Worm (Caenorhabditis elegans) whole organism, young adult: ENCODE data around the gene klp-7.
A peak's percentile ranks its signal among the peaks of the same experiment; 100 is the strongest.

ENCODE experiments used
- B0336.3 ChIP-seq: fragments of 200-800 bp; sonication (Bioruptor generic); IDR thresholded peaks from 2 replicates; pipeline ENCODE4 v1.3.6; 2022; ENCODE audit warnings: missing genetic modification characterization, missing compliant biosample characterization
- C06A6.2 ChIP-seq: fragments of 200-800 bp; sonication (Bioruptor generic); conservative IDR thresholded peaks from 2 replicates; pipeline ENCODE4 v1.3.6; 2022; ENCODE audit warnings: missing genetic modification characterization, missing compliant biosample characterization
- D2030.7 ChIP-seq: fragments of 200-800 bp; sonication (Bioruptor generic); IDR thresholded peaks from 2 replicates; pipeline ENCODE4 v1.3.6; 2022; ENCODE audit warnings: missing genetic modification reagents, missing genetic modification characterization, missing compliant biosample characterization
- F22D6.2 ChIP-seq: sonication (generic microtip); optimal IDR thresholded peaks from 2 replicates; lab custom pipeline; 2016; ENCODE audit warnings: mild to moderate bottlenecking, missing genetic modification characterization, missing compliant biosample characterization
- F57C9.4 ChIP-seq: sonication (generic microtip); optimal IDR thresholded peaks from 2 replicates; lab custom pipeline; 2017; ENCODE audit warnings: mild to moderate bottlenecking, missing genetic modification characterization, missing compliant biosample characterization
- K11D2.4 ChIP-seq: fragments of 200-800 bp; sonication (Bioruptor generic); IDR thresholded peaks from 2 replicates; pipeline ENCODE4 v1.3.6; 2022; ENCODE audit warnings: missing genetic modification reagents, missing genetic modification characterization, missing compliant biosample characterization
- Y79H2A.3 ChIP-seq: fragments of 200-800 bp; sonication (Bioruptor generic); conservative IDR thresholded peaks from 2 replicates; pipeline ENCODE4 v1.3.6; 2022; ENCODE audit warnings: missing genetic modification reagents, missing genetic modification characterization, missing compliant biosample characterization
- Y95B8A.8 ChIP-seq: fragments of 200-800 bp; sonication (Bioruptor generic); IDR thresholded peaks from 2 replicates; pipeline ENCODE4 v1.3.6; 2022; ENCODE audit warnings: missing genetic modification reagents, missing genetic modification characterization, missing compliant biosample characterization
- akir-1 ChIP-seq: fragments of 200-800 bp; sonication (Bioruptor generic); optimal IDR thresholded peaks from 2 replicates; lab custom pipeline; 2018; ENCODE audit warnings: mild to moderate bottlenecking, missing genetic modification characterization, moderate library complexity, missing compliant biosample characterization
- atf-7 ChIP-seq: sonication (generic microtip); optimal IDR thresholded peaks from 2 replicates; lab custom pipeline; 2017; ENCODE audit warnings: mild to moderate bottlenecking, missing genetic modification characterization, missing compliant biosample characterization
- attf-5 ChIP-seq: fragments of 200-800 bp; sonication (Bioruptor generic); optimal IDR thresholded peaks from 2 replicates; lab custom pipeline; 2018; ENCODE audit warnings: mild to moderate bottlenecking, missing genetic modification characterization, missing compliant biosample characterization
- cebp-1 ChIP-seq, 2 experiments: fragments of 200-800 bp in 1 of 2; sonication (Bioruptor generic) in 1 of 2; sonication (generic microtip) in 1 of 2; IDR thresholded peaks in 1 of 2; optimal IDR thresholded peaks in 1 of 2; 2 replicates each; pipeline versions ENCODE4 v1.3.6 to Lab custom; 2017 to 2022; ENCODE audit warnings: missing compliant biosample characterization in 2 of 2, missing genetic modification characterization in 2 of 2, mild to moderate bottlenecking in 1 of 2, missing genetic modification reagents in 1 of 2, moderate library complexity in 1 of 2
- dox-1 ChIP-seq: fragments of 200-800 bp; sonication (Bioruptor generic); IDR thresholded peaks from 2 replicates; pipeline ENCODE4 v1.3.6; 2022; ENCODE audit warnings: missing genetic modification reagents, missing genetic modification characterization, missing compliant biosample characterization
- efl-1 ChIP-seq: fragments of 150-350 bp; optimal IDR thresholded peaks from 2 replicates; lab custom pipeline; 2014; ENCODE audit warnings: missing biosample characterization, missing genetic modification reagents, missing genetic modification characterization
- egl-18 ChIP-seq: fragments of 200-800 bp; sonication (Bioruptor generic); IDR thresholded peaks from 2 replicates; pipeline ENCODE4 v1.3.6; 2022; ENCODE audit warnings: missing genetic modification reagents, missing genetic modification characterization, missing compliant biosample characterization
- egrh-3 ChIP-seq: fragments of 200-800 bp; sonication (Bioruptor generic); IDR thresholded peaks from 2 replicates; pipeline ENCODE4 v1.3.6; 2022; ENCODE audit warnings: missing genetic modification reagents, missing genetic modification characterization, missing compliant biosample characterization
- hmg-1.2 ChIP-seq: fragments of 200-800 bp; sonication (Bioruptor generic); IDR thresholded peaks from 2 replicates; pipeline ENCODE4 v1.3.6; 2022; ENCODE audit warnings: missing genetic modification reagents, missing genetic modification characterization, missing compliant biosample characterization
- hmg-20 ChIP-seq: fragments of 200-800 bp; sonication (Bioruptor generic); IDR thresholded peaks from 2 replicates; pipeline ENCODE4 v1.3.6; 2022; ENCODE audit warnings: missing genetic modification reagents, missing genetic modification characterization, missing compliant biosample characterization
- hsf-1 ChIP-seq: fragments of 200-800 bp; sonication (Bioruptor generic); IDR thresholded peaks from 2 replicates; pipeline ENCODE4 v1.3.6; 2022; ENCODE audit warnings: missing genetic modification reagents, missing genetic modification characterization, missing compliant biosample characterization
- let-526 ChIP-seq: fragments of 200-800 bp; sonication (Bioruptor generic); IDR thresholded peaks from 2 replicates; pipeline ENCODE4 v1.3.6; 2022; ENCODE audit warnings: missing genetic modification reagents, missing genetic modification characterization, missing compliant biosample characterization
- lin-40 ChIP-seq: sonication (generic microtip); optimal IDR thresholded peaks from 2 replicates; lab custom pipeline; 2016; ENCODE audit warnings: missing genetic modification characterization, mild to moderate bottlenecking, missing compliant biosample characterization, missing genotype, missing genetic modification reagents
- lin-54 ChIP-seq: fragments of 200-800 bp; sonication (Bioruptor generic); optimal IDR thresholded peaks from 2 replicates; lab custom pipeline; 2018; ENCODE audit warnings: mild to moderate bottlenecking, missing genetic modification characterization, missing compliant biosample characterization
- lsy-27 ChIP-seq: sonication (generic microtip); optimal IDR thresholded peaks from 2 replicates; lab custom pipeline; 2017; ENCODE audit warnings: missing genetic modification characterization, mild to moderate bottlenecking, missing compliant biosample characterization, antibody characterized with exemption, missing genotype, borderline replicate concordance; ENCODE audit not compliant: insufficient read depth
- madf-10 ChIP-seq: sonication (generic microtip); optimal IDR thresholded peaks from 2 replicates; lab custom pipeline; 2016; ENCODE audit warnings: mild to moderate bottlenecking, missing genetic modification characterization, missing compliant biosample characterization
- mel-28 ChIP-seq: sonication (generic microtip); optimal IDR thresholded peaks from 2 replicates; lab custom pipeline; 2016; ENCODE audit warnings: borderline replicate concordance, mild to moderate bottlenecking, missing genetic modification characterization, missing compliant biosample characterization
- nfya-2 ChIP-seq: fragments of 200-800 bp; sonication (Bioruptor generic); IDR thresholded peaks from 2 replicates; pipeline ENCODE4 v1.3.6; 2022; ENCODE audit warnings: missing genetic modification reagents, missing genetic modification characterization, missing compliant biosample characterization
- nhr-179 ChIP-seq: sonication (generic microtip); optimal IDR thresholded peaks from 2 replicates; lab custom pipeline; 2016; ENCODE audit warnings: mild to moderate bottlenecking, missing genetic modification characterization, missing compliant biosample characterization
- nhr-27 ChIP-seq: fragments of 200-800 bp; sonication (Bioruptor generic); optimal IDR thresholded peaks from 2 replicates; lab custom pipeline; 2018; ENCODE audit warnings: mild to moderate bottlenecking, missing genetic modification characterization, moderate library complexity, missing compliant biosample characterization
- pbrm-1 ChIP-seq: fragments of 200-800 bp; sonication (Bioruptor generic); IDR thresholded peaks from 2 replicates; pipeline ENCODE4 v1.3.6; 2022; ENCODE audit warnings: missing genetic modification reagents, missing genetic modification characterization, missing compliant biosample characterization
- rcor-1 ChIP-seq: fragments of 200-800 bp; sonication (Bioruptor generic); IDR thresholded peaks from 2 replicates; pipeline ENCODE4 v1.3.6; 2022; ENCODE audit warnings: missing genetic modification reagents, missing genetic modification characterization, missing compliant biosample characterization
- repo-1 ChIP-seq: sonication (generic microtip); optimal IDR thresholded peaks from 2 replicates; lab custom pipeline; 2017; ENCODE audit warnings: mild to moderate bottlenecking, missing genetic modification characterization, missing compliant biosample characterization
- snpc-1.1 ChIP-seq: sonication (generic microtip); optimal IDR thresholded peaks from 2 replicates; lab custom pipeline; 2017; ENCODE audit warnings: missing genetic modification characterization, mild to moderate bottlenecking, missing compliant biosample characterization, antibody characterized with exemption, moderate library complexity, missing genotype, missing genetic modification reagents; ENCODE audit not compliant: insufficient read depth
- snpc-1.3 ChIP-seq: sonication (generic microtip); optimal IDR thresholded peaks from 2 replicates; lab custom pipeline; 2017; ENCODE audit warnings: missing genetic modification characterization, mild to moderate bottlenecking, missing compliant biosample characterization, antibody characterized with exemption, moderate library complexity, missing genotype, missing genetic modification reagents; ENCODE audit not compliant: insufficient read depth
- snpc-3.4 ChIP-seq: sonication (generic microtip); optimal IDR thresholded peaks from 2 replicates; lab custom pipeline; 2017; ENCODE audit warnings: missing genetic modification characterization, mild to moderate bottlenecking, missing compliant biosample characterization, antibody characterized with exemption, moderate library complexity, missing genotype, missing genetic modification reagents
- snpc-4 ChIP-seq, 5 experiments: fragments of 150-350 bp in 1 of 5; sonication (generic microtip) in 4 of 5; optimal IDR thresholded peaks; 2 replicates each; lab custom pipeline; 2014 to 2018; ENCODE audit warnings: missing genetic modification characterization in 5 of 5, missing biosample characterization in 3 of 5, antibody characterized with exemption in 2 of 5, mild to moderate bottlenecking in 2 of 5, missing compliant biosample characterization in 2 of 5, missing genotype in 2 of 5, moderate library complexity in 2 of 5, missing genetic modification reagents in 1 of 5
- somi-1 ChIP-seq: fragments of 200-800 bp; sonication (Bioruptor generic); optimal IDR thresholded peaks from 2 replicates; lab custom pipeline; 2018; ENCODE audit warnings: mild to moderate bottlenecking, missing genetic modification characterization, missing compliant biosample characterization
- xnd-1 ChIP-seq: sonication (generic microtip); optimal IDR thresholded peaks from 2 replicates; lab custom pipeline; 2016; ENCODE audit warnings: missing genotype, missing genetic modification reagents, missing genetic modification characterization, missing compliant biosample characterization
- zim-3 ChIP-seq: sonication (generic microtip); optimal IDR thresholded peaks from 2 replicates; lab custom pipeline; 2017; ENCODE audit warnings: mild to moderate bottlenecking, missing genetic modification characterization, moderate library complexity, missing compliant biosample characterization
- ztf-18 ChIP-seq: sonication (generic microtip); optimal IDR thresholded peaks from 2 replicates; lab custom pipeline; 2016; ENCODE audit warnings: missing genotype, mild to moderate bottlenecking, missing genetic modification characterization, missing compliant biosample characterization
- ztf-28 ChIP-seq: fragments of 200-800 bp; sonication (Bioruptor generic); IDR thresholded peaks from 2 replicates; pipeline ENCODE4 v1.3.6; 2022; ENCODE audit warnings: missing genetic modification reagents, missing genetic modification characterization, missing compliant biosample characterization
- ztf-6 ChIP-seq: fragments of 200-800 bp; sonication (Bioruptor generic); IDR thresholded peaks from 2 replicates; pipeline ENCODE4 v1.3.6; 2022; ENCODE audit warnings: missing genetic modification reagents, missing genetic modification characterization, missing compliant biosample characterization

Gene klp-7

DNA sequence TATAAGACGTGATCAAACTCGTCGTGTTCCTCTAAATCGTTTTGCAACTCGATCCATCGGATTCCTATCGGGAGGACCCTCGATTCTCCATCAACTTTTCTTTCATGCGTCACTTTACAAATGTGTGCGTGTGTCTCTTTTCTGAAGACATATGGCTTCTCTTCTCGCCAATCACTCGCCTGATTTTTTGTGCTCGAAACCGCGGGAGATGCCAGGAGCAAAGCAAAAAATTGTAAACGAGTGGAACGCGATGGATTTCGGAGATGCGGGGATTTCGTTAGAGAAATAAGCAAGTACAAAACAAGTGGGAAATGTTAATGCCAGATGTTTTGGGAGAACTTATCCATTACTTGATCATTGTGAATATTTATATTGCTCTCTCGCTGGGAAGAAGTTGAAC lies 18.5 kb downstream of the klp-7 start:
- TF ChIP-seq attf-5: no peak
- no peak for TF ChIP-seq B0336.3
- no peak for TF ChIP-seq hmg-20 (GFP tag; lab: Robert Waterston, UW)
- TF ChIP-seq egrh-3 (GFP tag; lab: Robert Waterston, UW): no peak
- no peak for TF ChIP-seq D2030.7 (GFP tag; lab: Robert Waterston, UW)
- no peak for TF ChIP-seq lsy-27 (tag; lab: Kevin White, UChicago)
- TF ChIP-seq nhr-27: no peak
- TF ChIP-seq nfya-2 (GFP tag; lab: Robert Waterston, UW): no peak
- TF ChIP-seq snpc-4 (GFP tag; optimal IDR thresholded peaks at IDR 0.05; lab: Kevin White, UChicago): no peak
- TF ChIP-seq snpc-4 (tag; optimal IDR thresholded peaks at IDR 0.05; lab: Kevin White, UChicago): no peak
- no peak for TF ChIP-seq Y95B8A.8
- TF ChIP-seq egl-18 (GFP tag; lab: Robert Waterston, UW): no peak
- TF ChIP-seq ztf-28 (GFP tag; lab: Robert Waterston, UW): no peak
- TF ChIP-seq somi-1: no peak
- no peak for TF ChIP-seq F22D6.2 (tag; lab: Kevin White, UChicago)

DNA sequence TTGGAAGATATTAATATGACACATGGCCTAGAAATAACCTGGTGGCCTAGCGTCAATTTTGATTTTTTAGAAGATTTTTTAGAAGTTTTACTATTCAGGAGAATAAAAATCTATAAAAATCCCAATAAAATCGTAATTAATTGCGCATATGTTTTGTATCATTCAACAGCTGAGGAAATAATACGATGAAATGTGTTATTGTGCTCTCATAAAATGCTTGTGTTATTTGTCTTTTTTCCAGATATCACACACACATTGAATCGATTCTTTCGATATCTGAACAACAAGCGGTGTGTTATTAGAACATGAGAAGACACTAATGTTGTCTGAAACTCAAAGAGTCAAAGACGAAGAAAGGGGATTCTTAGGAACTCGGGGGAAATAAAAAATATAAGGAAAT lies 19.4 kb downstream of the klp-7 start:
- TF ChIP-seq snpc-3.4 (tag; lab: Kevin White, UChicago): no peak
- no peak for TF ChIP-seq efl-1 (GFP tag; lab: Kevin White, UChicago)
- no peak for TF ChIP-seq hsf-1 (GFP tag; lab: Robert Waterston, UW)

DNA sequence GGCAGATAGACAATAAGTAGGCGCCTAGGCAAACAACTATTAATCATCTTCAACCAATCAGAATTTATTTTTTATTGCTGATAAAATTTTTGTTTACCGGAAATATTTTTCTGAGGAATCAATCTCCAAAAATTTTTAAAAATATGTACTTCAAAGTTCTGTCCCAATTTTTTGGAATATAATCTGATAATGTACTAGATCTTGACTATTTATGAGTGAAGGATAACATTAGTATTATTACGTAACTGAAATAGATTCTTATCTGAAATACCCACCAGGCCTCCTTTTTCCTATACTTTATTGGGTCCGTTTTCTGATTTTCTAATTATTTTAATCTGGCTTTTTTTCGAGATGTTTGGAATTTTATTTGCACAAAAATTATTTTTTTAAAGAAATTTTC lies 25.8 kb downstream of the klp-7 start:
- TF ChIP-seq ztf-18 (no peak), hmg-20 (GFP tag; lab: Robert Waterston, UW) (no peak), lin-54 (GFP tag; lab: Kevin White, UChicago) (no peak), hsf-1 (GFP tag; lab: Robert Waterston, UW) (no peak), snpc-1.1 (tag; lab: Kevin White, UChicago) (no peak), pbrm-1 (GFP tag; lab: Robert Waterston, UW) (no peak), rcor-1 (GFP tag; lab: Robert Waterston, UW) (no peak), ztf-6 (no peak), ztf-28 (GFP tag; lab: Robert Waterston, UW) (no peak), repo-1 (tag; lab: Kevin White, UChicago) (no peak), zim-3 (tag; lab: Kevin White, UChicago) (no peak), lin-40 (no peak), lsy-27 (tag; lab: Kevin White, UChicago) (no peak)
- TF ChIP-seq, all 124 proteins: peak for 0

DNA sequence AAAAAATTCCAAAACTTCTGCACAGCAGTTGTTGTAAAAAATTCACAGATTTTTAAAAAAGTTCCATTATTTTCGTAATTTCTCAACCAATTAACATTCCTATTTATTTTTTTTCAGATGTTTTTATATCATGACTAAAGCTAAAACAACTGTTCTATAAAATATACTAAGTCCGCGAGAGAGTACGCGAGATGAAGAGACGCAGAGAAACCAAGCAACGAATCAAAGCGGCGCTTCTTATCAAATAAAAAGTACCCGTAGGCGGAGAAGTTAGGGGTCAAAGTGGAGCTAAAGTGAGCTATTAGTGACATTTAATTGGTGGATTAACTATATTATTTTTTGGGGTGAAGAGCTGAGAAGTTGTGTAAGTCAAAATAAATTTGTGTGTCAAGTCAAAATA lies 26.9 kb downstream of the klp-7 start, which contains the start of gene sbsp-1:
sbsp-1 (plus strand) TSS at position 301 of the 400 bp plus-strand sequence.
- TF ChIP-seq dox-1 (GFP tag; lab: Robert Waterston, UW) (no peak), hmg-1.2 (peak; percentile 87)

DNA sequence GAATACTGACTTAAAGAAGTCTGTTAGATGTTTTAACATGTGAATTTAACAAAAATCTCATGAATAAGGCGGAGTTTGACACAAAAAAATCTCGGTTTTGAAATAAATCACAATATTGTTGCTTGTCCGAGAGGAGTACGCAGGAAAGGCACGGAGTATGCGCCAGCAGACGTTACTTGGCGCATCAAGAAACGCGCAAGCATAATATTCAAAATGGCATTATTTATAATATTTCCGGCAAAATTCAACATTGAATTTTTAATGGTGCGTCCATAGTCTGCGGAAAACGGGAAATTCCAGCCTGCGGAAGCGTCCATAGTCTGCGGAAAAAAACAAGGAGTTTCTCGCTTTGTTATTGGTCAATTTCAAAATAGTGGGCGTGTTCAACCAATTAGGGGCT lies 39.1 kb downstream of the klp-7 start, which contains the start of gene pde-12:
pde-12 (minus strand) TSS at position 148 of the 400 bp plus-strand sequence.
- TF ChIP-seq Y79H2A.3 (GFP tag; lab: Robert Waterston, UW) (no peak), nhr-179 (tag; lab: Kevin White, UChicago) (no peak), xnd-1 (peak; percentile 31), cebp-1 (GFP tag; IDR thresholded peaks at IDR 0.05; lab: Robert Waterston, UW) (no peak), cebp-1 (tag; optimal IDR thresholded peaks at IDR 0.05; lab: Kevin White, UChicago) (peak; percentile 77), mel-28 (tag; lab: Kevin White, UChicago) (no peak), atf-7 (tag; lab: Kevin White, UChicago) (no peak), let-526 (GFP tag; lab: Robert Waterston, UW) (no peak), K11D2.4 (no peak; the same call in 1 of the 2 replicates), akir-1 (GFP tag; lab: Kevin White, UChicago) (no peak), ztf-18 (peak; percentile 94), snpc-1.3 (tag; lab: Kevin White, UChicago) (peak; percentile 25), nfya-2 (GFP tag; lab: Robert Waterston, UW) (no peak; the same call in 1 of the 2 replicates), F57C9.4 (no peak), C06A6.2 (GFP tag; lab: Robert Waterston, UW) (peak; percentile 49; the same call in 1 of the 2 replicates), madf-10 (tag; lab: Kevin White, UChicago) (peak; percentile 31)
